Fruit fly (Drosophila melanogaster): ENCODE results near the gene Taf13.

Gene Taf13

DNA sequence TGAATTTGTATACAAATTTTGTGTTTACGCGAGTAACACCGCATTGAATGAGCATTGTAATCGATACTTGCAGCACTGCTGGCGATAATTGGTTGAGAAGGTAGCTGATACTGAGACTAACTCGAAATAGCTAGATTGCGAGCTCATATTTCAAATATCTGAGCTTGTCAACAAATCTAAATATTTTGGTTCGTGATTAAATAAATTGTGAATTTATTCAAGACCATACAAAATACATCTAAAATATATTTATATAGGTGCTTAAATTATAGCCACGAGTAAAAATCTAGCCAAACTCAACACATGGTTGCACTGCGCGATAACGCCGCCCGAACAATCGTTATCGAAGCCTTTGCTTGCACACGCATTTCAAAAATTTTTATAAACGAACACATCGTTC is at the start of gene Taf13, which contains the start of gene nesd (continued):
- TF ChIP-seq run (tag; optimal IDR thresholded peaks at IDR 0.05): no peak
- peak; percentile 66 for TF ChIP-seq CG12391 (tag; optimal IDR thresholded peaks at IDR 0.05)
- TF ChIP-seq prd (optimal IDR thresholded peaks at IDR 0.05): no peak
- no peak for TF ChIP-seq prd (GFP tag; IDR thresholded peaks at IDR 0.05)
- TF ChIP-seq Ets65A (GFP tag): no peak
- TF ChIP-seq NK7.1 (GFP tag; optimal IDR thresholded peaks at IDR 0.05): no peak
- no peak for TF ChIP-seq Hey (tag; optimal IDR thresholded peaks at IDR 0.05)
- peak; percentile 29 for TF ChIP-seq CG15479 (GFP tag; optimal IDR thresholded peaks at IDR 0.05)
- TF ChIP-seq klu (GFP tag; IDR thresholded peaks at IDR 0.05): no peak
- no peak for TF ChIP-seq Rx (GFP tag; IDR thresholded peaks at IDR 0.05)
- no peak for TF ChIP-seq ERR (GFP tag; optimal IDR thresholded peaks at IDR 0.05)
- no peak for TF ChIP-seq CG32772 (GFP tag; IDR thresholded peaks at IDR 0.05)
- TF ChIP-seq corto (GFP tag; optimal IDR thresholded peaks at IDR 0.05): no peak
- peak; percentile 48 for TF ChIP-seq Elba2 (GFP tag; optimal IDR thresholded peaks at IDR 0.05)
- no peak for TF ChIP-seq CG11696 (GFP tag; IDR thresholded peaks at IDR 0.05)
- no peak for TF ChIP-seq zfh1 (GFP tag; IDR thresholded peaks at IDR 0.05)
- TF ChIP-seq Aef1 (GFP tag; IDR thresholded peaks at IDR 0.05): no peak
- TF ChIP-seq CG6683 (GFP tag; optimal IDR thresholded peaks at IDR 0.05): no peak
- TF ChIP-seq CG6254 (GFP tag; optimal IDR thresholded peaks at IDR 0.05): no peak
- no peak for TF ChIP-seq H15 (GFP tag; IDR thresholded peaks at IDR 0.05)
- no peak for TF ChIP-seq fd102C (GFP tag; optimal IDR thresholded peaks at IDR 0.05)
- peak; percentile 29 for TF ChIP-seq B-H2 (GFP tag; optimal IDR thresholded peaks at IDR 0.05)
- TF ChIP-seq CG15601 (tag; optimal IDR thresholded peaks at IDR 0.05): peak; percentile 69
- TF ChIP-seq lab (GFP tag; optimal IDR thresholded peaks at IDR 0.05): peak; percentile 20
- no peak for TF ChIP-seq Usf (GFP tag; optimal IDR thresholded peaks at IDR 0.05)
- peak in 1 of 2 experiments; percentile 8 for TF ChIP-seq bsh (GFP tag; optimal IDR thresholded peaks at IDR 0.05)
- TF ChIP-seq CG31441 (GFP tag; IDR thresholded peaks at IDR 0.05): peak; percentile 50; the same call in 1 of the 2 replicates
- TF ChIP-seq CG10959 (GFP tag; IDR thresholded peaks at IDR 0.05): no peak
- peak; percentile 82 for TF ChIP-seq CG14710 (tag; optimal IDR thresholded peaks at IDR 0.05)
- TF ChIP-seq pita (GFP tag; optimal IDR thresholded peaks at IDR 0.05): no peak
- TF ChIP-seq slou (GFP tag; optimal IDR thresholded peaks at IDR 0.05): peak; percentile 33
- TF ChIP-seq Kr (GFP tag; optimal IDR thresholded peaks at IDR 0.05): no peak
- TF ChIP-seq pnt (GFP tag; optimal IDR thresholded peaks at IDR 0.05): no peak
- TF ChIP-seq CG10979 (tag; optimal IDR thresholded peaks at IDR 0.05): peak; percentile 5
- TF ChIP-seq BEAF-32 (GFP tag; optimal IDR thresholded peaks at IDR 0.05): peak; percentile 85
- no peak for TF ChIP-seq Hand (GFP tag; optimal IDR thresholded peaks at IDR 0.05)
- peak; percentile 80 for TF ChIP-seq CG30020 (tag; optimal IDR thresholded peaks at IDR 0.05)
- no peak for TF ChIP-seq NC2α (GFP tag; optimal IDR thresholded peaks at IDR 0.05)
- no peak for TF ChIP-seq fd3F (GFP tag; optimal IDR thresholded peaks at IDR 0.05)
- no peak for TF ChIP-seq z (GFP tag; IDR thresholded peaks at IDR 0.05)
- TF ChIP-seq ssp (GFP tag; IDR thresholded peaks at IDR 0.05): 0 out of 2 replicates have a peak, but pooled peaks have one; percentile 26
- peak; percentile 18 for TF ChIP-seq CG33213 (GFP tag; optimal IDR thresholded peaks at IDR 0.05)
- no peak for TF ChIP-seq Deaf1 (tag; optimal IDR thresholded peaks at IDR 0.05)
- no peak for TF ChIP-seq otp (GFP tag; IDR thresholded peaks at IDR 0.05)
- no peak for TF ChIP-seq CG7357 (GFP tag; IDR thresholded peaks at IDR 0.05)
- TF ChIP-seq pan (optimal IDR thresholded peaks at IDR 0.05): no peak
- TF ChIP-seq pan (GFP tag; optimal IDR thresholded peaks at IDR 0.05 in 1 of 2, IDR thresholded peaks at IDR 0.05 in 1 of 2): no peak
- TF ChIP-seq tll (GFP tag; optimal IDR thresholded peaks at IDR 0.05): peak; percentile 2 to 93
- TF ChIP-seq ab (GFP tag; optimal IDR thresholded peaks at IDR 0.05): no peak
- no peak for TF ChIP-seq Ada2b (GFP tag; IDR thresholded peaks at IDR 0.05)
- TF ChIP-seq Eip74EF (GFP tag; optimal IDR thresholded peaks at IDR 0.05): no peak
- TF ChIP-seq Side (GFP tag; optimal IDR thresholded peaks at IDR 0.05): no peak
